Worm (Caenorhabditis elegans) whole organism, L1 larva: Measurements from ENCODE around the gene Y71H10B.1.

Experiments used
- dpl-1 ChIP-seq, 3 experiments: fragments of 150-350 bp in 2 of 3; sonication (generic microtip) in 1 of 3; optimal IDR thresholded peaks; 2 replicates each; lab custom pipeline; 2014 to 2017; ENCODE audit warnings: missing biosample characterization in 3 of 3, missing genetic modification characterization in 3 of 3, missing genetic modification reagents in 3 of 3
- elt-2 ChIP-seq: sonication (generic microtip); optimal IDR thresholded peaks from 2 replicates; lab custom pipeline; 2016; ENCODE audit warnings: missing genetic modification characterization, mild to moderate bottlenecking, inconsistent platforms, missing compliant biosample characterization, missing genetic modification reagents
- fkh-8 ChIP-seq: sonication (generic microtip); optimal IDR thresholded peaks from 2 replicates; lab custom pipeline; 2016; ENCODE audit warnings: mild to moderate bottlenecking, missing genetic modification characterization, missing compliant biosample characterization
- lin-15B ChIP-seq: fragments of 150-350 bp; sonication (generic microtip); optimal IDR thresholded peaks from 3 replicates; lab custom pipeline; 2014; ENCODE audit warnings: missing biosample characterization, missing genetic modification characterization
- lin-35 ChIP-seq, 2 experiments: fragments of 150-350 bp; optimal IDR thresholded peaks; 2 replicates each; lab custom pipeline; 2014; ENCODE audit warnings: missing biosample characterization in 2 of 2, missing genetic modification characterization in 2 of 2, missing genetic modification reagents in 2 of 2
- nhr-12 ChIP-seq: sonication (generic microtip); optimal IDR thresholded peaks from 2 replicates; lab custom pipeline; 2017; ENCODE audit warnings: missing biosample characterization, missing genetic modification characterization
- nhr-237 ChIP-seq: fragments of 150-350 bp; optimal IDR thresholded peaks from 2 replicates; lab custom pipeline; 2014; ENCODE audit warnings: missing biosample characterization, missing genetic modification characterization
- snpc-4 ChIP-seq: fragments of 150-350 bp; optimal IDR thresholded peaks from 2 replicates; lab custom pipeline; 2014; ENCODE audit warnings: missing biosample characterization, missing genetic modification characterization
- swsn-7 ChIP-seq: sonication (generic microtip); optimal IDR thresholded peaks from 2 replicates; lab custom pipeline; 2016; ENCODE audit warnings: missing genetic modification characterization, missing compliant biosample characterization
- unc-62 ChIP-seq: fragments of 150-350 bp; optimal IDR thresholded peaks from 2 replicates; lab custom pipeline; 2014; ENCODE audit warnings: missing biosample characterization, missing genetic modification reagents, missing genetic modification characterization
- zag-1 ChIP-seq: fragments of 150-350 bp; optimal IDR thresholded peaks from 2 replicates; lab custom pipeline; 2014; ENCODE audit warnings: missing biosample characterization, missing genetic modification characterization

ce11 chrX:2814097-2814720 lies 25.9 kb downstream of the Y71H10B.1 start, which contains the start of gene C14A11.6:
- TF ChIP-seq elt-2 (tag; lab: Kevin White, UChicago) (no peak), snpc-4 (no peak), nhr-12 (tag; lab: Kevin White, UChicago) (no peak), zag-1 (no peak), fkh-8 (tag; lab: Kevin White, UChicago) (peak; percentile 11), unc-62 (GFP tag; lab: Kevin White, UChicago) (no peak), lin-15B (no peak), dpl-1 (GFP tag; optimal IDR thresholded peaks at IDR 0.05; lab: Kevin White, UChicago) (no peak), swsn-7 (no peak), nhr-237 (tag; lab: Kevin White, UChicago) (no peak), lin-35 (GFP tag; optimal IDR thresholded peaks at IDR 0.05; lab: Kevin White, UChicago) (no peak)
